Worm (Caenorhabditis elegans): ENCODE results near the gene rpl-2.

- TF ChIP-seq sea-1 (GFP tag; conservative IDR thresholded peaks at IDR 0.05) (no peak), tbx-37 (GFP tag; conservative IDR thresholded peaks at IDR 0.05) (no peak)
Observed at ce11 chrV:20453084-20453483, 26.4 kb upstream of the rpl-2 start, which contains the start of gene F48F5.6.

Data from whole organism, early embryonic.